Worm (Caenorhabditis elegans) whole organism, L2 larva: ENCODE measurements around the gene M01B2.10.

ENCODE experiments used
- blmp-1 ChIP-seq: sonication (generic microtip); optimal IDR thresholded peaks from 2 replicates; lab custom pipeline; 2017; ENCODE audit warnings: missing genetic modification characterization, mild to moderate bottlenecking, missing compliant biosample characterization, antibody characterized with exemption, moderate library complexity; ENCODE audit not compliant: insufficient read depth
- unc-39 ChIP-seq: fragments of 150-350 bp; optimal IDR thresholded peaks from 2 replicates; lab custom pipeline; 2014; ENCODE audit warnings: missing biosample characterization, missing genetic modification characterization

DNA sequence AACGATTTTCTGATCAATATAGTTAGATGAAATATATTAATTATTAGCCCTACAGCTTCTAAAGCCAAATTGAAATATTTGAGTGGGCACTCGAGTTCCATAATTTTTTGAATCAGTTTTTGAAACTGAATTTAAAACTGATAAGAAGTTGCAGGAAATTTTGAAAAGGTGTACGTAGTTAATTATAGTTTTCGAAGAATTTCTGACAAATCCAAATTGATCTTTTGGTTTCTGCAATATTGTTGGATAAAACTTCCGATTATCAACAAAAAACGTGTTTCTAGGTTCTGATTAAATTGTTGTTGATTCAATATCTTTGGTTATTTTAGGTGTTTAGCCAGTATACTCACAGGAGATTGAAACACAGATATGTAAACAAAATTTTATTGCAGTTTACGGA is 44.5 kb upstream of the M01B2.10 start, which contains the start of gene T26H8.4:
- TF ChIP-seq blmp-1 (tag; lab: Kevin White, UChicago), result no peak
- TF ChIP-seq unc-39 (tag; lab: Kevin White, UChicago), result no peak
